Fruit fly (Drosophila melanogaster) Kc167 (cell line): ENCODE data around the gene CG18563.

Experiments used
- Myc ChIP-seq: fragments of >200 bp; optimal IDR thresholded peaks from 2 replicates; lab custom pipeline; 2017; ENCODE audit warnings: missing external identifiers
- Sin3A ChIP-seq: fragments of >200 bp; optimal IDR thresholded peaks from 2 replicates; lab custom pipeline; 2018; ENCODE audit warnings: missing external identifiers
- h ChIP-seq: fragments of >200 bp; optimal IDR thresholded peaks from 3 replicates; lab custom pipeline; 2018; ENCODE audit warnings: missing external identifiers
- insv ChIP-seq: fragments of >200 bp; optimal IDR thresholded peaks from 3 replicates; lab custom pipeline; 2018; ENCODE audit warnings: missing external identifiers
- psq ChIP-seq: fragments of >200 bp; optimal IDR thresholded peaks from 2 replicates; lab custom pipeline; 2017; ENCODE audit warnings: missing external identifiers
- ttk ChIP-seq: sonication (Bioruptor generic); optimal IDR thresholded peaks from 2 replicates; lab custom pipeline; 2017; ENCODE audit warnings: missing external identifiers

Gene CG18563

DNA sequence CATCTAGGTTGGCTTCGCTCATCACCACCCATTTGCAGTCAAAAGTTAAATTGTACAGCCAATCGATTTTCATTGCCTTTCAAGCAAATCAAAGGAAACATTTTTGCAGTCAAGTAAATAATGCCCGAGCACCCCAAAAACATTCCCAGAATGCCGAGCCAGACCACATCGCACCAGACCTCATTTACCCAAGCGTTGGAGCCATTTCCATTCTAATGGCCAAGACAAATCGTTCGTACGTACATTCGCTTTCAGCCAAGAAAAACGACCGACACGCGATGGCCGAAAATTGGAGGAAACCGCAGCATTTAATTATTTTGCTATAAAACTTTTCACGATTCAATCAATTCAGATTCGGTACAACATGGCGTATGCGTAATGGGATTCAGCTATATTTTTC is 32.8 kb downstream of the CG18563 start:
- TF ChIP-seq insv (lab: Kevin White, UChicago) (no peak), h (no peak)

DNA sequence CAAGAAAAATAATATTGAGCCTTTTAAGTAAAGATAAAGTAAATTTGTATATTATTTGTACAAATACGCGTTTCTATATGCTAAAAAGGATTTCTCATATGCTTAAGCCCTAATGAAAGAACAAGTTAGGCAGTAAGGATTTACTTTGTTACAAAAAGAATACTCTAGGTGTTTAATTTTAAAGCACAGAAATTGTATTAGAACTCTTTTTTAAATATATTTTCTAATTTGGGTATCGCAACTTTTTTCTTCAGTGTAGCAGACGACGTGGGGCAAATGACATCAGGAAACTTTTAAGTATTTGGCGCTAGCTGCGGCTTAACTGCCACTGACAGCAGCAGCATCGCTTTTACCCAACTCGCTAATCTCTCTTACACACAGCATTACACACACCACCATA is 35.8 kb downstream of the CG18563 start:
- TF ChIP-seq insv (lab: Kevin White, UChicago) (no peak), Sin3A (lab: Kevin White, UChicago) (no peak), Myc (lab: Kevin White, UChicago) (no peak), ttk (no peak), psq (no peak), h (no peak)

DNA sequence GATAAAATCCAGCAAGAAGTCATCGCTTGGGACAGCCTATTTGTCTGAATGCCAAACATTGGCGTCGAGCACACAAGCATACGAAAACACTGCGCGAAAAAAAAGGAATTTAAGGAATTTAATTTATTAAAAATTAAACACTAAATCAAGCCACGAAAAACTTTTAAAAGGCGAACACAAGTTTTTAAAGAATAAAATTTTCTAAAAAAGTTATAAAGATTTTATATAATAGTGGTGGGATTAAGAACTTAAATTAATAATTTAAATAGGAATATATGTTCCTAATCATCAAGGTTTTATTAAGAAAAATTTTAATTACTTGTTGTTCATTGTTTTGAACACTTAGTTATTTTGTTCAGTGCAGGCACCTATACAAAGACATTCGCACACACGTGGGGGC is 36.5 kb downstream of the CG18563 start:
- TF ChIP-seq ttk, result no peak
- TF ChIP-seq Sin3A (lab: Kevin White, UChicago), result no peak
- TF ChIP-seq insv (lab: Kevin White, UChicago), result no peak

DNA sequence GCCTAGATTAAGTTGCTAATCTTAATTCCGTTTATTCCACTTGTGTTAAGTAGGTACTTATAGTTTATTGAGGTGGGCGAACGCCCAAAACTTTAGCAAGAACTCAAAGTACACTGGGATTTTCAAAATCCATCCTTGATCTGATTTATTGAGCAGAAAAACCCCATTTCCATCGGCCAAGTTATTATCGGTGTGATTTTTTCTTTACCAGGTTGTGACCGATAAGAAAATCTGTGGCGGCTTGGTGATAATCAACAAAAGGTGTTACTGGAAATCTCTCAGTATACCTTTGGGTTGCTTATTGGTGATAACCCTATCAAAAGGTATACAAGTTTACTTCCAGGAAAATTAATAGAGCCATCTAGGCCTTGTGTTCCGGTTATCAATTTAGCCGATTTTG is 37.4 kb downstream of the CG18563 start:
- no peak for TF ChIP-seq insv (lab: Kevin White, UChicago)
- no peak for TF ChIP-seq ttk
- TF ChIP-seq h, result no peak
- no peak for TF ChIP-seq Sin3A (lab: Kevin White, UChicago)
- no peak for TF ChIP-seq psq
- TF ChIP-seq Myc (lab: Kevin White, UChicago), result no peak

DNA sequence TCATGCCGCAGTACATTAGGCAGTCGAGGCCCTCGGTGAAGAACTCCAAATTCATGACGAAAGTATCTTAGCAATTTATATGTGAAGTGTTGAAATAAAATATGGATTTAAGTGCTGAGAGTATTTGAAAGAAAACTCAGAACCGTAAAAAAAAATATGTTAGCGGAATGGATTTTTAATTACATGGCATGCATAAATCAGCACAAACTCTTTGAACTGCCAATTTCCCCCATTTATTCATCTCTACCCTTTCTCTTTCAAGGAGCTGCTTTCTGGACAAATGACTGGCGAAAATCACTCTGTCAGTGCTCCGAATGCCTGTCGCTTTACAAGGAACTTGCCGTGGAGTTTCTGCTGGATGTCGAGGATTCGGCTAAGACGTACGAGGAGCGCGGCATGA is 45.3 kb downstream of the CG18563 start, which contains the start of gene Rsph9:
Rsph9 (minus strand) TSS at position 101 of the 400 bp plus-strand sequence.
- TF ChIP-seq ttk, result no peak
- no peak for TF ChIP-seq Myc (lab: Kevin White, UChicago)
- no peak for TF ChIP-seq psq
- no peak for TF ChIP-seq Sin3A (lab: Kevin White, UChicago)
- no peak for TF ChIP-seq h
- no peak for TF ChIP-seq insv (lab: Kevin White, UChicago)

DNA sequence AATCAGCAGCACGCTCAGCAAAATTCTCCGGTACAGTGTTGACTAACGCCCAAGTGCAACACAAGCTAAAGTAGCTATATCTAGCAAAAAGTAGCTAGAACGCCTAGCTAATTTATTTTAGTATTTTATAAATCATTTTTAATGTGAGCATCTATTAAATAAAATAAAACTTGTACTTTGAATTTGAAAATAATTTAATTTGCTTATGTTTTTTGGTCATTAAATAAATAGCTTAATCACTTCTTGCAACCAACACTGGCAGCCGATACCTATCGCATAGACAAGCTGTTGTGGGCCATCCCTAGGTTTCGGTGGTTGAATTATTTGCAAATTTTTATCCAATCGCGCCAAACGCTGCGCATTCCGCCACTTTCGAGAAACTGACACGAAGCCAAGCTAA is 47.5 kb downstream of the CG18563 start, which contains the start of the genes Polr2J and CG15141:
Polr2J (minus strand) TSS at position 49 of the 400 bp plus-strand sequence.
CG15141 (plus strand) TSS at position 284 of the 400 bp plus-strand sequence.
- TF ChIP-seq insv (lab: Kevin White, UChicago) (no peak), Sin3A (lab: Kevin White, UChicago) (no peak), psq (no peak), Myc (lab: Kevin White, UChicago) (no peak), ttk (no peak), h (no peak)
